Fruit fly (Drosophila melanogaster) whole organism, wandering third instar larva: Measurements from ENCODE around the gene Tl.

Source experiments
- CG9705 ChIP-seq: fragments of 200-800 bp; sonication (Bioruptor generic); optimal IDR thresholded peaks from 2 replicates; lab custom pipeline; 2018; ENCODE audit warnings: missing biosample characterization, mild to moderate bottlenecking, missing genetic modification characterization
- Myc ChIP-seq: fragments of >200 bp; optimal IDR thresholded peaks from 2 replicates; lab custom pipeline; 2017
- N ChIP-seq: fragments of >200 bp; optimal IDR thresholded peaks from 2 replicates; lab custom pipeline; 2018; ENCODE audit warnings: missing biosample characterization, missing external identifiers, missing genetic modification characterization
- h ChIP-seq: fragments of 200-800 bp; sonication (Bioruptor generic); optimal IDR thresholded peaks from 3 replicates; lab custom pipeline; 2016; ENCODE audit warnings: missing biosample characterization, mild to moderate bottlenecking, missing genetic modification characterization
- pan ChIP-seq: fragments of >200 bp; optimal IDR thresholded peaks from 2 replicates; lab custom pipeline; 2017
- psq ChIP-seq: fragments of 200-800 bp; sonication (Bioruptor generic); optimal IDR thresholded peaks from 3 replicates; lab custom pipeline; 2017; ENCODE audit warnings: missing biosample characterization, mild to moderate bottlenecking, missing genetic modification characterization, moderate library complexity
- rgr ChIP-seq: fragments of 200-800 bp; sonication (Bioruptor generic); optimal IDR thresholded peaks from 3 replicates; lab custom pipeline; 2016; ENCODE audit warnings: missing biosample characterization, mild to moderate bottlenecking, missing genetic modification characterization
- sage ChIP-seq: fragments of 200-800 bp; sonication (Bioruptor generic); optimal IDR thresholded peaks from 2 replicates; lab custom pipeline; 2016; ENCODE audit warnings: missing biosample characterization, mild to moderate bottlenecking, missing genetic modification characterization
- tai ChIP-seq: sonication (Bioruptor generic); optimal IDR thresholded peaks from 2 replicates; lab custom pipeline; 2016; ENCODE audit warnings: missing biosample characterization, missing genetic modification characterization

DNA sequence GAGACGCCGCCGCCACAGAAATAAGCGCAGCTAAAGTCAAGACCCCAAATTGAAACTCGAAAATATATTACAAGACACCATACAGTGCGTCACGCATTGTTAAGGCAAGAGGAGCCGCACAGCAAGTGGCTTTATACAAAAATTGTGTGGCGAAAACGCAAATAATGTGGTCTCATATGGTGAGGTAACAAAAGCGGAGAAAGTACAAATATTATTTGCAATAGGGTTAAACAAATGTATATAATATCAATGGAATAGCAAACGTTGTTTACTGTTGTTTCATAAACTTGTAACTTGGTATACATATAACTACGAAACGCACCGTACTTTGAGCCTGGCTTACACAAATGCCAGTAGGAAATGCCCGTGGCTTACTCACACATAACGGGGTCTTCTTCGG is 6.0 kb downstream of the Tl start:
- TF ChIP-seq N (GFP tag; lab: Kevin White, UChicago) (no peak), pan (no peak), tai (GFP tag; lab: Kevin White, UChicago) (no peak), sage (GFP tag; lab: Kevin White, UChicago) (no peak), h (no peak), rgr (GFP tag; lab: Kevin White, UChicago) (no peak), Myc (lab: Kevin White, UChicago) (no peak), CG9705 (GFP tag; lab: Kevin White, UChicago) (no peak), psq (GFP tag; lab: Kevin White, UChicago) (no peak)
